Fruit fly (Drosophila melanogaster): Measurements from ENCODE around the gene CG12236.
A peak's percentile ranks its signal among the peaks of the same experiment; 100 is the strongest.

Gene CG12236

DNA sequence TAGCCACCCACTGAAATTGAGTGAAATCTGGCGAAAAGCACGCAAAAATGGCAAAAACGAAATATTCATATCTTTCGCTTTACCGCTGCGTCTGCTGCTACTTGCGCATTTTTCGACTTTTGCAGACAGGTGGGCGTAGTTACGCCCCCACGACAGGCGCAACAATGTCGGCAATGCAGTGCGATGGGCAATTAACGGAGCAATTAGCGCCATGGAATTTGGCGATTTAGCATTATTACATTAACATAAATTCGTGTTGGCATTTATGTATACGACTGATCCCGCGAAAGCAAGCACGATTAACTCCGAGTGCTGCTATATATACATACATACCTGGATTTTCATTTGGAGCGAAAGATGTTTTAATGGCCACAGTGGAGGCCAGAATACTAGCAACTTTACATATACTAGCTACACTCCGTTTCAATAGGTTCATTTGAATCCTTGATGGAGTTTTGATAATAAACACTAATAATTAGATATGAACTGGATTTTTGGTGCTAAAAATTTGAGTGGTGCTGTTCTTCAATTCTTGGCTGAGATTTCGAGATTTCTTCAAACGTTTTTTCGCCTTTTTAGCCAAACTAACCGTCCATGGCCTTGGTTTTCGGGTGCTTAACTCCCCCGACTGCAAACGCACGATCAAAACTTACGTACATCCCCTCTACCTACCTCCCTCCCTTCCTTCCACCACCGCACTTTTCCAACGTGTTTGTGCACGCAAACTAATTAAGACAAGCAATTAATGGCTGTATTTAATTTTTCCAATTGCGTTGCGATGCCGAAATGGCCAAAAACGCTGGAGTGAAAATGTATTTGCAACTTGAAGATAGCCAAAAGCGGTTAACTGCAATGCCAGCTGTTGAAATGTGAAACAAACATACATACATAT is 10.9 kb upstream of the CG12236 start (continued):
- TF ChIP-seq zfh1 (GFP tag; IDR thresholded peaks at IDR 0.05) (0 out of 3 replicates have a peak, but pooled peaks have one; percentile 53), cato (GFP tag; optimal IDR thresholded peaks at IDR 0.05; ENCODE audit: borderline replicate concordance) (no peak), dpn (GFP tag; optimal IDR thresholded peaks at IDR 0.05) (peak in 1 of 2 experiments; percentile 39), CG10959 (GFP tag; IDR thresholded peaks at IDR 0.05) (0 out of 2 replicates have a peak, but pooled peaks have one; percentile 10), Rx (GFP tag; IDR thresholded peaks at IDR 0.05) (0 out of 2 replicates have a peak, but pooled peaks have one; percentile 33), Hmr (GFP tag; optimal IDR thresholded peaks at IDR 0.05) (peak; percentile 15), CG17186 (GFP tag; optimal IDR thresholded peaks at IDR 0.05) (no peak), Hsf (GFP tag; optimal IDR thresholded peaks at IDR 0.05) (peak; percentile 35), CG1603 (tag; optimal IDR thresholded peaks at IDR 0.05) (peak; percentile 64), ranshi (GFP tag; IDR thresholded peaks at IDR 0.05) (0 out of 2 replicates have a peak, but pooled peaks have one; percentile 40), odd (GFP tag; optimal IDR thresholded peaks at IDR 0.05) (no peak), jumu (GFP tag; optimal IDR thresholded peaks at IDR 0.05) (no peak), CG15269 (tag; optimal IDR thresholded peaks at IDR 0.05) (peak; percentile 30), Dll (GFP tag; IDR thresholded peaks at IDR 0.05; ENCODE audit: partially characterized antibody) (no peak), CG9437 (GFP tag; optimal IDR thresholded peaks at IDR 0.05) (no peak), pan (optimal IDR thresholded peaks at IDR 0.05) (no peak), pan (GFP tag; optimal IDR thresholded peaks at IDR 0.05 in 1 of 2, IDR thresholded peaks at IDR 0.05 in 1 of 2) (peak in 1 of 2 experiments; percentile 46), mam (GFP tag; optimal IDR thresholded peaks at IDR 0.05) (peak; percentile 8), bsh (GFP tag; optimal IDR thresholded peaks at IDR 0.05) (peak in 1 of 2 experiments; percentile 61), CG9817 (tag; optimal IDR thresholded peaks at IDR 0.05) (no peak), CG9727 (GFP tag; optimal IDR thresholded peaks at IDR 0.05) (no peak), dan (GFP tag; IDR thresholded peaks at IDR 0.05) (no peak), knrl (GFP tag; IDR thresholded peaks at IDR 0.05; ENCODE audit: partially characterized antibody) (no peak), CG11456 (GFP tag; IDR thresholded peaks at IDR 0.05) (no peak), vfl (GFP tag; optimal IDR thresholded peaks at IDR 0.05) (no peak), Atf-2 (GFP tag; optimal IDR thresholded peaks at IDR 0.05) (peak; percentile 9), nmo (GFP tag; optimal IDR thresholded peaks at IDR 0.05) (peak; percentile 44), CG7357 (GFP tag; IDR thresholded peaks at IDR 0.05) (0 out of 3 replicates have a peak, but pooled peaks have one; percentile 39), lab (GFP tag; optimal IDR thresholded peaks at IDR 0.05) (no peak), ttk (GFP tag; IDR thresholded peaks at IDR 0.05) (0 out of 2 replicates have a peak, but pooled peaks have one; percentile 33), tio (GFP tag; optimal IDR thresholded peaks at IDR 0.05) (no peak), ac (GFP tag; optimal IDR thresholded peaks at IDR 0.05) (no peak), so (GFP tag; IDR thresholded peaks at IDR 0.05) (no peak), pfk (GFP tag; optimal IDR thresholded peaks at IDR 0.05) (no peak), Mes4 (GFP tag; optimal IDR thresholded peaks at IDR 0.05) (no peak), CG9215 (GFP tag; IDR thresholded peaks at IDR 0.05) (no peak), CG13296 (GFP tag; optimal IDR thresholded peaks at IDR 0.05) (no peak), Xbp1 (GFP tag; optimal IDR thresholded peaks at IDR 0.05) (peak; percentile 36), tup (GFP tag; optimal IDR thresholded peaks at IDR 0.05) (no peak), sisA (GFP tag; IDR thresholded peaks at IDR 0.05) (peak; percentile 52), Optix (GFP tag; IDR thresholded peaks at IDR 0.05) (0 out of 3 replicates have a peak, but pooled peaks have one; percentile 37), p53 (GFP tag; optimal IDR thresholded peaks at IDR 0.05) (peak; percentile 67), al (GFP tag; IDR thresholded peaks at IDR 0.05) (0 out of 2 replicates have a peak, but pooled peaks have one; percentile 30), eyg (GFP tag; optimal IDR thresholded peaks at IDR 0.05) (no peak), CG3407 (GFP tag; optimal IDR thresholded peaks at IDR 0.05) (no peak), CG6689 (GFP tag; IDR thresholded peaks at IDR 0.05) (peak; percentile 42), dmrt11E (tag; optimal IDR thresholded peaks at IDR 0.05) (peak; percentile 1), pum (GFP tag; optimal IDR thresholded peaks at IDR 0.05) (no peak)

Measured in whole organism, embryonic.